Worm (Caenorhabditis elegans) whole organism, midembryonic: ENCODE data around the gene B0524.6.

Source experiments
- T22C8.4 ChIP-seq: fragments of 200-800 bp; sonication (Bioruptor generic); IDR thresholded peaks from 2 replicates; pipeline ENCODE4 v1.3.6; 2022; ENCODE audit warnings: missing genetic modification characterization, missing compliant biosample characterization
- cog-1 ChIP-seq: sonication (generic microtip); optimal IDR thresholded peaks from 2 replicates; lab custom pipeline; 2016; ENCODE audit warnings: missing genetic modification characterization, missing compliant biosample characterization
- flt-1 ChIP-seq: fragments of 200-800 bp; sonication (Bioruptor generic); IDR thresholded peaks from 2 replicates; pipeline ENCODE4 v1.3.6; 2022; ENCODE audit warnings: missing genetic modification characterization, missing compliant biosample characterization
- klf-2 ChIP-seq: fragments of 200-800 bp; sonication (Bioruptor generic); conservative IDR thresholded peaks from 2 replicates; pipeline ENCODE4 v1.3.6; 2022; ENCODE audit warnings: missing genetic modification reagents, missing genetic modification characterization, missing compliant biosample characterization
- med-1 ChIP-seq: sonication (generic microtip); optimal IDR thresholded peaks from 2 replicates; lab custom pipeline; 2017; ENCODE audit warnings: missing genetic modification characterization, mild to moderate bottlenecking, missing compliant biosample characterization, antibody characterized with exemption, missing genetic modification reagents; ENCODE audit not compliant: insufficient read depth
- ref-1 ChIP-seq: fragments of 200-800 bp; sonication (Bioruptor generic); conservative IDR thresholded peaks from 2 replicates; pipeline ENCODE4 v1.3.6; 2022; ENCODE audit warnings: missing genetic modification reagents, missing genetic modification characterization, missing compliant biosample characterization
- tab-1 ChIP-seq: fragments of 200-800 bp; sonication (Bioruptor generic); IDR thresholded peaks from 2 replicates; pipeline ENCODE4 v1.3.6; 2022; ENCODE audit warnings: missing genetic modification characterization, missing compliant biosample characterization
- ztf-23 ChIP-seq: fragments of 200-800 bp; sonication (Bioruptor generic); IDR thresholded peaks from 2 replicates; pipeline ENCODE4 v1.3.6; 2022; ENCODE audit warnings: missing genetic modification reagents, missing genetic modification characterization, missing compliant biosample characterization
- ztf-29 ChIP-seq: fragments of 200-800 bp; sonication (Bioruptor generic); IDR thresholded peaks from 2 replicates; pipeline ENCODE4 v1.3.6; 2022; ENCODE audit warnings: missing genetic modification reagents, missing genetic modification characterization, missing compliant biosample characterization

The B0524.6 gene

ce11 chrIII:1905589-1905988 lies at the start of gene B0524.6, which contains the start of gene pqn-41:
Gene B0524.6 (minus strand): TSS chrIII:1905640.
Gene pqn-41 (plus strand): TSS chrIII:1905958.
- TF ChIP-seq med-1 (GFP tag; lab: Kevin White, UChicago) (no peak), ref-1 (no peak), ztf-29 (no peak), T22C8.4 (GFP tag; lab: Robert Waterston, UW) (no peak), klf-2 (no peak), tab-1 (no peak), ztf-23 (no peak), cog-1 (tag; lab: Kevin White, UChicago) (no peak), flt-1 (GFP tag; lab: Robert Waterston, UW) (no peak)

DNA sequence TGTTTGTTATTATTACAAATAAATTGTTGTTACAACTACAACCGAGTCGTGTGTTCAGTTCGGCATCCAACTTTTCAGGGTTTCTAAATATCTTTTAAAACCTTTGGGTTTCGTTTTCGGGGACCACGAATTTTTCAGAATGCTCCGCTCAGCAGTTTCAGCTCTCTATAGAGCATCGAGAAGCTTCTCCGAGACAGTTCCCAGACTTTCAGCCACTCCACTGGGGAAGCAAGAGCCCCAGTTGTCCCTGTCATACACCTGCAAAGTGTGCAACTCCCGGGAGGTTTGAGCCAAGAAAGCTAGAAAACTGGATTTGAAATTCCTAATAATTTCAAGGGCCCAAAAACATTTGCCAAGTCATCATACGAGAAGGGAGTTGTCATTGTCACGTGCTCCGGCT lies 45.9 kb upstream of the B0524.6 start, which contains the start of gene F53A3.7:
TSS of gene F53A3.7 (plus strand) at position 139 of the 400 bp plus-strand sequence.
- TF ChIP-seq flt-1 (GFP tag; lab: Robert Waterston, UW) (no peak), klf-2 (no peak), T22C8.4 (GFP tag; lab: Robert Waterston, UW) (no peak), ref-1 (no peak), ztf-23 (no peak), med-1 (GFP tag; lab: Kevin White, UChicago) (no peak), ztf-29 (no peak), tab-1 (no peak), cog-1 (tag; lab: Kevin White, UChicago) (no peak)

- TF ChIP-seq ztf-29 = no peak
- no peak for TF ChIP-seq klf-2
- TF ChIP-seq tab-1 = no peak
- peak; percentile 65; the same call in 1 of the 2 replicates for TF ChIP-seq flt-1 (GFP tag; lab: Robert Waterston, UW)
- no peak for TF ChIP-seq ref-1
- TF ChIP-seq cog-1 (tag; lab: Kevin White, UChicago) = peak; percentile 72
- no peak for TF ChIP-seq med-1 (GFP tag; lab: Kevin White, UChicago)
- TF ChIP-seq ztf-23 = peak; percentile 50
- no peak for TF ChIP-seq T22C8.4 (GFP tag; lab: Robert Waterston, UW)
Measured at ce11 chrIII:1950236-1950635, 44.8 kb upstream of the B0524.6 start, which contains the start of the genes polh-1 and rps-22. Gene polh-1 (minus strand): TSS chrIII:1950269. Gene rps-22 (plus strand): TSS chrIII:1950535.

- TF ChIP-seq T22C8.4 (GFP tag; lab: Robert Waterston, UW) = no peak
- no peak for TF ChIP-seq ztf-23
- TF ChIP-seq tab-1 = no peak
- TF ChIP-seq ztf-29 = no peak
- no peak for TF ChIP-seq ref-1
- TF ChIP-seq flt-1 (GFP tag; lab: Robert Waterston, UW) = no peak
- no peak for TF ChIP-seq med-1 (GFP tag; lab: Kevin White, UChicago)
- no peak for TF ChIP-seq klf-2
- TF ChIP-seq cog-1 (tag; lab: Kevin White, UChicago) = no peak
Measured at ce11 chrIII:1949362-1949761, 43.9 kb upstream of the B0524.6 start.

DNA sequence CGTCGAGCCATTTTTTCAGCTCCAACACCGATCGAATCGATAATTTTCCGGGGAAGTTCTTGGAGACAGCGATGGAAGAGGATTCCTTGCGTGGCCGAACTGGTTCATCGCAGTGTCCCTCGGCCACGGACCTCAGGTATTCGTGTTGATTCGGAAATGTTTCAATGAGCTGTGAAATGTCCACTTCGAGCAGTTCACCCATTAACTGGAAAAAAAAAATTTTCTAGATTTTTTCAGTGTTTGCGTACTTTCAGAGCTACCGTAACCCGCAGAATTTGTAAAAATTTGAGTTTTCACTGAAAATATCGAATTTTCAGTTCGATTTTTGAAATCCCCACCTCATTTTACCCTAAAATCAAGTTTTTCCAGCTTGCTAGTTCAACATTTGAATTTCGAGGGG lies 42.4 kb upstream of the B0524.6 start:
- TF ChIP-seq T22C8.4 (GFP tag; lab: Robert Waterston, UW) (no peak), ztf-29 (no peak), klf-2 (no peak), flt-1 (GFP tag; lab: Robert Waterston, UW) (no peak), cog-1 (tag; lab: Kevin White, UChicago) (no peak), tab-1 (no peak), med-1 (GFP tag; lab: Kevin White, UChicago) (no peak), ztf-23 (no peak), ref-1 (no peak)

ce11 chrIII:1943488-1943887 lies 38.0 kb upstream of the B0524.6 start, which contains the start of gene F53A3.1:
Gene F53A3.1 (minus strand): TSS chrIII:1943637.
- TF ChIP-seq T22C8.4 (GFP tag; lab: Robert Waterston, UW) = no peak
- no peak for TF ChIP-seq klf-2
- no peak for TF ChIP-seq ref-1
- no peak for TF ChIP-seq tab-1
- no peak for TF ChIP-seq med-1 (GFP tag; lab: Kevin White, UChicago)
- no peak for TF ChIP-seq ztf-29
- no peak for TF ChIP-seq flt-1 (GFP tag; lab: Robert Waterston, UW)
- no peak for TF ChIP-seq cog-1 (tag; lab: Kevin White, UChicago)
- no peak for TF ChIP-seq ztf-23

DNA sequence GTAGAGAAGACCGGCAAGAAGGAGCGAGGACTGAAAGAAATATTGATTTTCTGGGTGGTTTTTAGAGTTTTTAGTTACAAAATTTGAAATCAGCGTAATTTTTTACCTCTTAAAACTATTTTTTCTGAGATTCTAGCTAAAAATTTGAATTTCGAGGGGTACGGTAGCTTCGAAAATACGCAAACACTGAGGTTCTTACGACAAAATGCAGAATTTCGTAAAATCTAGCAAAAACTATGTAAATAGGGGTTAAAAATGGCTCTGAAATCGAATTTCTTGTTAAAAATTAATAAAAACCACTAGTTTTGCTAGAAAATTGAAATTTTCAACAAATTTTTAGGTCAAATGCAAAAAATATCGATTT lies 34.2 kb upstream of the B0524.6 start:
- TF ChIP-seq med-1 (GFP tag; lab: Kevin White, UChicago) (no peak), ztf-23 (no peak), flt-1 (GFP tag; lab: Robert Waterston, UW) (no peak), ztf-29 (no peak), klf-2 (no peak), cog-1 (tag; lab: Kevin White, UChicago) (no peak), tab-1 (no peak), ref-1 (no peak), T22C8.4 (GFP tag; lab: Robert Waterston, UW) (no peak)

DNA sequence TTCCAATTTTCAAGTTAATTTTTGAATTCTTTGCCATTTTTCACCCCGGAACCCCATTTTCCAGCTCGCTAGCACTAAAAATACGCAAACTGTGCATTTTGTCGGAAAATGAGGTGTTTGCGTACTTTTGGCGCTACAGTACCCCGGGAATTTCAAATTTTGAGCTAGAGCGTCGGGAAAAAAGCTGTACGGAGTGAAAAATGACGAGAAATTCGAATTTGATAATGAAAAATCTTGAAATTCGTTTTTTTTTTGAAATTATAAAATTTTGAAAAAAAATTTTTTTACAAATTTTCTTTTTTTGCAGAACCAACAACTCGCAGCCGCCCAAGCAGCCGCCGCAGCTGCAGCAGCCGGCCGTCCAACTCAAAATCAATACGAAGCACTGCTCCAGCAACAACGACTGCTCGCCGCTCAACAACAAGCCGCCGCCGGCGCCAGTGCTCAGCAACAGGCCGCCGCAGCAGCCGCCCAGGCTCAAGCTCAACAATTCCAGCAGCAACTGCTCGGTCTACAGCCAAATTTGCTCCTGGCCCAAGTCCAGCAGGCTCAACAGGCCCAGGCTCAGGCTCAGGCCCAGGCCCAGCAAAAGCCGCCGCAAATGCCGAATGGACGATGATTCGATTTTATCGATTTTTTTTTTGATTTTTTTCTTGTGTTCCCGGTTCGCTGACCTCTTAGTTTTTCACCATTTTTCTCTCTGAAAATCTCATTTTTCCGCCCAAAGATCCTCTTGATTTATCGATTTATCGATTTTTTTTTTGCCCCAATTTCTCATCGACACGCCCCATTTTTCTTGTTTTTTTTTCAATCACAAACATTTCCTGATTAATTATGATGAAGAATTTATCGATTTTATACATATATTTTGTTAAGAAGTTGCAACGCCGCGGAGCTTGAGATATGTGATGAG lies 33.5 kb upstream of the B0524.6 start:
- TF ChIP-seq ztf-23 = no peak
- TF ChIP-seq cog-1 (tag; lab: Kevin White, UChicago) = no peak
- TF ChIP-seq ref-1 = no peak
- TF ChIP-seq klf-2 = no peak
- TF ChIP-seq T22C8.4 (GFP tag; lab: Robert Waterston, UW) = peak; percentile 87
- TF ChIP-seq ztf-29 = no peak

DNA sequence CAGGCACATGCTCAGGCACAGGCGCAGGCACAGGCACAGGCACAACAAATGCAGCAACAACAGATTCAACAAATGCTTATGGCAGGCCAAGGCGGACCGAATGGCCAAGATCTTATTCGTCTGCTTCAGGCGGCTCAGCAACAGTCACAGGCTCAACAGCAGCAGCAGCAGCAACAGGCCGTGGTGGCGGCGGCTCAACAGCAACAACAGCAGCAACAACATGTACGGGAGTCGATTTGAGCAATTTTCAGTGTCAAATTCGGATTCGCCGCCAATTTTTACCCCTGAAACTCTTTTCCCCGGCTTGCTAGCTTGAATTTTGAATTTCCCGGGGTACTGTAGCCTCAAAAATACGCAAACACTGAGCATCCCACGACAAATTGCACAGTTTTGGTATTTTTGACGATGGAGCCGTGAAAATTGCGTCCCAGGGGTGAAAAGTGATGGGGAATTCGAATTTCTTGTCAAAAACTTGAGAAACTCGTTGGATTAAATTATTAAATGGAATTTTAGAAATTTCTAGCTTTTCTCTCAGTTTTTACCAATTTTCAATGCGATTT lies 32.5 kb upstream of the B0524.6 start:
- TF ChIP-seq ztf-29 (no peak), ztf-23 (no peak), klf-2 (no peak), ref-1 (no peak), T22C8.4 (GFP tag; lab: Robert Waterston, UW) (no peak), tab-1 (no peak), flt-1 (GFP tag; lab: Robert Waterston, UW) (no peak)

DNA sequence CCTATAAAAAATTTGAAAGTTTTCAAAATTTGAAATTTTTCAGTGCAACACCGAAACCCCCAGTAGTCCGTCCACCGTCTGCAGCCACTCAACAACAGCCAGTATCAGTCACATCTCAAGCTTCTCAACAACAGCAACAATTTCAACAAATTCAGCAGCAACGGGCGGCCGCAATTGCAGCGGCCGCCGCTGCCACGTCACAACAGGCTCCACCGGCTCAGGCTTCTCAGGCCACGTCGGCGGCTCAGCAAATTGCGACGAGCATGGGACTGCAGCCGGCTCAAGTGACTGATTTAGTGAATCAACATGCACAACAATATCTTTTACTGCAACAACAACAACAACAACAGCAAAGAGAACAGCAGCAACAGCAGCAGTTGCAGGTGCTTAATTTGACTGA lies 28.7 kb upstream of the B0524.6 start:
- TF ChIP-seq cog-1 (tag; lab: Kevin White, UChicago) = no peak
- no peak for TF ChIP-seq klf-2
- TF ChIP-seq med-1 (GFP tag; lab: Kevin White, UChicago) = no peak
- TF ChIP-seq ztf-23 = no peak
- TF ChIP-seq ref-1 = no peak
- no peak for TF ChIP-seq flt-1 (GFP tag; lab: Robert Waterston, UW)
- no peak for TF ChIP-seq ztf-29
- no peak for TF ChIP-seq T22C8.4 (GFP tag; lab: Robert Waterston, UW)
- TF ChIP-seq tab-1 = no peak
